Worm (Caenorhabditis elegans): Measurements from ENCODE around the gene F26D2.3.

Gene F26D2.3

ce11 chrV:16407663-16408062, at the start of gene F26D2.3:
F26D2.3 (plus strand) TSS chrV:16407963.
- TF ChIP-seq R02D3.7 (tag; optimal IDR thresholded peaks at IDR 0.05) (no peak), lin-39 (tag; optimal IDR thresholded peaks at IDR 0.05) (no peak)

ce11 chrV:16361350-16361749, 46.4 kb upstream of the F26D2.3 start:
- TF ChIP-seq ama-1 (optimal IDR thresholded peaks at IDR 0.05) (no peak), nhr-237 (tag; optimal IDR thresholded peaks at IDR 0.05) (no peak), F13H6.1 (tag; optimal IDR thresholded peaks at IDR 0.05) (no peak), nhr-11 (tag; optimal IDR thresholded peaks at IDR 0.05) (no peak), zag-1 (tag; optimal IDR thresholded peaks at IDR 0.05) (no peak), sma-3 (GFP tag; optimal IDR thresholded peaks at IDR 0.05) (no peak), unc-39 (tag; optimal IDR thresholded peaks at IDR 0.05) (no peak), alr-1 (tag; optimal IDR thresholded peaks at IDR 0.05) (no peak), ztf-11 (tag; optimal IDR thresholded peaks at IDR 0.05) (no peak), sma-9 (GFP tag; optimal IDR thresholded peaks at IDR 0.05) (no peak), sma-9 (tag; optimal IDR thresholded peaks at IDR 0.05) (no peak), Y55F3AM.14 (GFP tag; optimal IDR thresholded peaks at IDR 0.05) (no peak)

- TF ChIP-seq nhr-12 (tag; optimal IDR thresholded peaks at IDR 0.05) (no peak), elt-1 (tag; optimal IDR thresholded peaks at IDR 0.05) (no peak), crh-2 (tag; optimal IDR thresholded peaks at IDR 0.05) (no peak), nhr-129 (tag; optimal IDR thresholded peaks at IDR 0.05) (peak; percentile 11), sma-3 (GFP tag; optimal IDR thresholded peaks at IDR 0.05) (no peak)
These were observed 40.2 kb upstream of the F26D2.3 start, which contains the start of gene W08G11.3 for ce11 chrV:16367575-16367974. W08G11.3 (plus strand) TSS chrV:16367681.

ce11 chrV:16368143-16368542, 39.6 kb upstream of the F26D2.3 start:
- TF ChIP-seq lin-11 (tag; optimal IDR thresholded peaks at IDR 0.05) (no peak), nhr-12 (tag; optimal IDR thresholded peaks at IDR 0.05) (no peak), sma-3 (GFP tag; optimal IDR thresholded peaks at IDR 0.05) (no peak), ama-1 (optimal IDR thresholded peaks at IDR 0.05) (no peak), gmeb-1 (tag; optimal IDR thresholded peaks at IDR 0.05) (no peak), mbf-1 (tag; optimal IDR thresholded peaks at IDR 0.05) (no peak), peb-1 (tag; optimal IDR thresholded peaks at IDR 0.05) (no peak), ztf-1 (GFP tag; conservative IDR thresholded peaks at IDR 0.05) (no peak), skn-1 (tag; optimal IDR thresholded peaks at IDR 0.05) (no peak), fos-1 (tag; optimal IDR thresholded peaks at IDR 0.05) (no peak)

ce11 chrV:16370039-16370438, 37.7 kb upstream of the F26D2.3 start:
- TF ChIP-seq ceh-16 (tag; optimal IDR thresholded peaks at IDR 0.05) (no peak), dmd-4 (tag; optimal IDR thresholded peaks at IDR 0.05) (no peak), sem-4 (tag; optimal IDR thresholded peaks at IDR 0.05) (no peak), F13H6.1 (tag; optimal IDR thresholded peaks at IDR 0.05) (peak; percentile 72), sma-3 (GFP tag; optimal IDR thresholded peaks at IDR 0.05) (peak; percentile 78), sma-9 (GFP tag; optimal IDR thresholded peaks at IDR 0.05) (peak; percentile 84), sma-9 (tag; optimal IDR thresholded peaks at IDR 0.05) (no peak), snpc-4 (tag; optimal IDR thresholded peaks at IDR 0.05) (peak; percentile 70), nhr-237 (tag; optimal IDR thresholded peaks at IDR 0.05) (no peak), unc-39 (tag; optimal IDR thresholded peaks at IDR 0.05) (no peak), ztf-11 (tag; optimal IDR thresholded peaks at IDR 0.05) (no peak), lsy-2 (tag; optimal IDR thresholded peaks at IDR 0.05) (peak; percentile 16 to 55), zag-1 (tag; optimal IDR thresholded peaks at IDR 0.05) (peak; percentile 26), ztf-4 (tag; optimal IDR thresholded peaks at IDR 0.05) (no peak), nhr-21 (tag; optimal IDR thresholded peaks at IDR 0.05) (peak; percentile 54), egl-27 (tag; optimal IDR thresholded peaks at IDR 0.05) (peak; percentile 72), R02D3.7 (tag; optimal IDR thresholded peaks at IDR 0.05) (no peak), nhr-6 (tag; optimal IDR thresholded peaks at IDR 0.05) (no peak), nhr-11 (tag; optimal IDR thresholded peaks at IDR 0.05) (no peak), C34F6.9 (tag; optimal IDR thresholded peaks at IDR 0.05) (peak; percentile 45), ZK546.5 (tag; optimal IDR thresholded peaks at IDR 0.05) (no peak), nhr-12 (tag; optimal IDR thresholded peaks at IDR 0.05) (no peak), elt-1 (tag; optimal IDR thresholded peaks at IDR 0.05) (no peak), alr-1 (tag; optimal IDR thresholded peaks at IDR 0.05) (no peak), unc-55 (GFP tag; optimal IDR thresholded peaks at IDR 0.05) (peak; percentile 67), lin-13 (GFP tag; optimal IDR thresholded peaks at IDR 0.05) (peak; percentile 63), gmeb-1 (tag; optimal IDR thresholded peaks at IDR 0.05) (peak; percentile 73), mab-5 (tag; optimal IDR thresholded peaks at IDR 0.05) (peak; percentile 15), lin-39 (tag; optimal IDR thresholded peaks at IDR 0.05) (no peak), mbf-1 (tag; optimal IDR thresholded peaks at IDR 0.05) (no peak), lin-11 (tag; optimal IDR thresholded peaks at IDR 0.05) (peak; percentile 6), ztf-1 (GFP tag; conservative IDR thresholded peaks at IDR 0.05) (no peak), unc-62 (GFP tag; optimal IDR thresholded peaks at IDR 0.05) (no peak), crh-2 (tag; optimal IDR thresholded peaks at IDR 0.05) (peak; percentile 68), nhr-23 (tag; optimal IDR thresholded peaks at IDR 0.05) (no peak), blmp-1 (tag; optimal IDR thresholded peaks at IDR 0.05; ENCODE audit: insufficient read depth) (peak; percentile 19), peb-1 (tag; optimal IDR thresholded peaks at IDR 0.05) (no peak), Y55F3AM.14 (GFP tag; optimal IDR thresholded peaks at IDR 0.05) (peak; percentile 70), elt-3 (tag; optimal IDR thresholded peaks at IDR 0.05) (no peak), nhr-77 (tag; optimal IDR thresholded peaks at IDR 0.05) (no peak)

Data from whole organism, L2 larva.